Fruit fly (Drosophila melanogaster) whole organism, embryonic: ENCODE data around the gene CG4456.

ENCODE experiments used
- Ada2b ChIP-seq: fragments of 200-800 bp; sonication (Bioruptor generic); IDR thresholded peaks from 2 replicates; pipeline ENCODE4 v1.3.6; 2022; ENCODE audit warnings: missing biosample characterization, missing genetic modification characterization
- Bgb ChIP-seq: fragments of 200-800 bp; sonication (Bioruptor generic); IDR thresholded peaks from 2 replicates; pipeline ENCODE4 v1.3.6; 2022; ENCODE audit warnings: missing biosample characterization, missing genetic modification characterization; ENCODE audit not compliant: partially characterized antibody
- CG10274 ChIP-seq: fragments of 200-800 bp; sonication (Bioruptor generic); optimal IDR thresholded peaks from 3 replicates; lab custom pipeline; 2017; ENCODE audit warnings: missing biosample characterization, mild to moderate bottlenecking, missing genetic modification characterization
- CG10565 ChIP-seq: fragments of 200-800 bp; sonication (Bioruptor generic); optimal IDR thresholded peaks from 3 replicates; lab custom pipeline; 2016; ENCODE audit warnings: missing biosample characterization, mild to moderate bottlenecking, missing genetic modification characterization
- CG12942 ChIP-seq: fragments of 200-800 bp; sonication (Bioruptor generic); optimal IDR thresholded peaks from 3 replicates; lab custom pipeline; 2016; ENCODE audit warnings: missing biosample characterization, missing genetic modification characterization
- CG14014 ChIP-seq: fragments of 200-800 bp; sonication (Bioruptor generic); IDR thresholded peaks from 2 replicates; pipeline ENCODE4 v1.3.6; 2022; ENCODE audit warnings: missing biosample characterization, missing genetic modification characterization
- CG1602 ChIP-seq: fragments of 200-800 bp; sonication (Bioruptor generic); optimal IDR thresholded peaks from 3 replicates; lab custom pipeline; 2016; ENCODE audit warnings: missing biosample characterization, missing genetic modification characterization
- CG17385 ChIP-seq: fragments of 200-800 bp; sonication (Bioruptor generic); optimal IDR thresholded peaks from 3 replicates; lab custom pipeline; 2018; ENCODE audit warnings: missing biosample characterization, mild to moderate bottlenecking, missing genetic modification characterization
- CG17612 ChIP-seq: fragments of 200-800 bp; sonication (Bioruptor generic); IDR thresholded peaks from 2 replicates; pipeline ENCODE4 v1.3.6; 2022; ENCODE audit warnings: missing biosample characterization, missing genetic modification characterization
- CG1792 ChIP-seq: fragments of 200-800 bp; sonication (Bioruptor generic); optimal IDR thresholded peaks from 2 replicates; lab custom pipeline; 2016; ENCODE audit warnings: missing biosample characterization, missing genetic modification characterization
- CG30403 ChIP-seq: fragments of 200-800 bp; sonication (Bioruptor generic); optimal IDR thresholded peaks from 3 replicates; lab custom pipeline; 2016; ENCODE audit warnings: missing biosample characterization, missing genetic modification characterization
- CG33213 ChIP-seq: fragments of 200-800 bp; sonication (Bioruptor generic); optimal IDR thresholded peaks from 3 replicates; lab custom pipeline; 2016; ENCODE audit warnings: missing biosample characterization, missing genetic modification characterization
- CG33557 ChIP-seq: fragments of 200-800 bp; sonication (Bioruptor generic); optimal IDR thresholded peaks from 2 replicates; lab custom pipeline; 2019; ENCODE audit warnings: missing biosample characterization, mild to moderate bottlenecking, missing genetic modification characterization, moderate library complexity
- CG3847 ChIP-seq: fragments of 200-800 bp; sonication (Bioruptor generic); IDR thresholded peaks from 2 replicates; pipeline ENCODE4 v1.3.6; 2022; ENCODE audit warnings: missing biosample characterization, missing genetic modification characterization
- CG4282 ChIP-seq: fragments of 200-800 bp; sonication (Bioruptor generic); optimal IDR thresholded peaks from 2 replicates; lab custom pipeline; 2016; ENCODE audit warnings: missing biosample characterization, missing genetic modification characterization
- CG4328 ChIP-seq: fragments of 200-800 bp; sonication (Bioruptor generic); optimal IDR thresholded peaks from 3 replicates; lab custom pipeline; 2017; ENCODE audit warnings: missing biosample characterization, missing genetic modification reagents, missing genetic modification characterization
- CG4424 ChIP-seq: fragments of 200-800 bp; sonication (Bioruptor generic); optimal IDR thresholded peaks from 3 replicates; lab custom pipeline; 2016; ENCODE audit warnings: missing biosample characterization, missing genetic modification characterization
- CG4820 ChIP-seq: fragments of 200-800 bp; sonication (Bioruptor generic); optimal IDR thresholded peaks from 3 replicates; lab custom pipeline; 2016; ENCODE audit warnings: missing biosample characterization, missing genetic modification characterization
- CG6654 ChIP-seq: fragments of 200-800 bp; sonication (Bioruptor generic); optimal IDR thresholded peaks from 2 replicates; lab custom pipeline; 2017; ENCODE audit warnings: missing biosample characterization, mild to moderate bottlenecking, missing genetic modification characterization
- CG7271 ChIP-seq: fragments of 200-800 bp; sonication (Bioruptor generic); optimal IDR thresholded peaks from 2 replicates; lab custom pipeline; 2018; ENCODE audit warnings: missing biosample characterization, mild to moderate bottlenecking, missing genetic modification characterization, moderate library complexity
- CG7556 ChIP-seq: fragments of 200-800 bp; sonication (Bioruptor generic); optimal IDR thresholded peaks from 2 replicates; lab custom pipeline; 2017; ENCODE audit warnings: missing biosample characterization, mild to moderate bottlenecking, missing genetic modification characterization
- CG8290 ChIP-seq, 3 experiments: fragments of 200-800 bp; sonication (Bioruptor generic); optimal IDR thresholded peaks; 2 replicates each; lab custom pipeline; 2016 to 2019; ENCODE audit warnings: missing biosample characterization in 3 of 3, missing genetic modification characterization in 3 of 3, mild to moderate bottlenecking in 2 of 3, moderate library complexity in 1 of 3
- CG9797 ChIP-seq: fragments of 200-800 bp; sonication (Bioruptor generic); optimal IDR thresholded peaks from 3 replicates; lab custom pipeline; 2018; ENCODE audit warnings: missing biosample characterization, mild to moderate bottlenecking, missing genetic modification characterization
- CkIIα-i1 ChIP-seq: fragments of 200-800 bp; sonication (Bioruptor generic); IDR thresholded peaks from 2 replicates; pipeline ENCODE4 v1.3.6; 2022; ENCODE audit warnings: missing biosample characterization, missing genetic modification characterization
- D19A ChIP-seq: fragments of 200-800 bp; optimal IDR thresholded peaks from 3 replicates; lab custom pipeline; 2019; ENCODE audit warnings: missing biosample characterization, mild to moderate bottlenecking, missing genetic modification characterization, moderate library complexity
- HLH4C ChIP-seq: fragments of 200-800 bp; sonication (Bioruptor generic); IDR thresholded peaks from 3 replicates; pipeline ENCODE4 v1.3.6; 2022; ENCODE audit warnings: missing biosample characterization, missing genetic modification characterization; ENCODE audit not compliant: partially characterized antibody
- MESR4 ChIP-seq: fragments of 200-800 bp; sonication (Bioruptor generic); optimal IDR thresholded peaks from 2 replicates; lab custom pipeline; 2018; ENCODE audit warnings: missing biosample characterization, mild to moderate bottlenecking, missing genetic modification characterization, moderate library complexity
- Med ChIP-seq: fragments of 200-800 bp; sonication (Bioruptor generic); peaks from one replicate; lab custom pipeline; 2016; ENCODE audit warnings: missing biosample characterization, missing genetic modification characterization, mild to moderate bottlenecking, inconsistent platforms, moderate library complexity
- Optix ChIP-seq: fragments of 200-800 bp; sonication (Bioruptor generic); IDR thresholded peaks from 3 replicates; pipeline ENCODE4 v1.3.6; 2022; ENCODE audit warnings: missing biosample characterization, missing genetic modification characterization
- Scr ChIP-seq: fragments of 200-800 bp; sonication (Bioruptor generic); IDR thresholded peaks from 2 replicates; pipeline ENCODE4 v1.3.6; 2022; ENCODE audit warnings: missing biosample characterization, missing genetic modification characterization; ENCODE audit not compliant: partially characterized antibody
- Sox100B ChIP-seq: fragments of 200-800 bp; sonication (Bioruptor generic); optimal IDR thresholded peaks from 3 replicates; lab custom pipeline; 2018; ENCODE audit warnings: missing biosample characterization, mild to moderate bottlenecking, missing genetic modification characterization
- Usf ChIP-seq: fragments of 200-800 bp; sonication (Bioruptor generic); optimal IDR thresholded peaks from 2 replicates; lab custom pipeline; 2017; ENCODE audit warnings: missing genotype, missing biosample characterization, missing genetic modification characterization
- YL-1 ChIP-seq: fragments of 200-800 bp; sonication (Bioruptor generic); optimal IDR thresholded peaks from 3 replicates; lab custom pipeline; 2017; ENCODE audit warnings: missing biosample characterization, mild to moderate bottlenecking, missing genetic modification characterization
- bbx ChIP-seq: fragments of 200-800 bp; sonication (Bioruptor generic); IDR thresholded peaks from 2 replicates; pipeline ENCODE4 v1.3.6; 2022; ENCODE audit warnings: missing biosample characterization, missing genetic modification characterization; ENCODE audit not compliant: partially characterized antibody
- cad ChIP-seq: fragments of >200 bp; optimal IDR thresholded peaks from 2 replicates; lab custom pipeline; 2017; ENCODE audit warnings: missing biosample characterization, missing genetic modification characterization
- exex ChIP-seq: fragments of 200-800 bp; sonication (Bioruptor generic); optimal IDR thresholded peaks from 4 replicates; lab custom pipeline; 2018; ENCODE audit warnings: missing biosample characterization, mild to moderate bottlenecking, missing genetic modification characterization, moderate library complexity
- fd102C ChIP-seq: fragments of 200-800 bp; sonication (Bioruptor generic); optimal IDR thresholded peaks from 2 replicates; lab custom pipeline; 2018; ENCODE audit warnings: missing biosample characterization, mild to moderate bottlenecking, missing genetic modification characterization, moderate library complexity
- ftz-f1 ChIP-seq: fragments of 200-800 bp; sonication (Bioruptor generic); optimal IDR thresholded peaks from 2 replicates; lab custom pipeline; 2016; ENCODE audit warnings: missing biosample characterization, missing genetic modification characterization
- fu2 ChIP-seq: fragments of 200-800 bp; sonication (Bioruptor generic); optimal IDR thresholded peaks from 2 replicates; lab custom pipeline; 2016; ENCODE audit warnings: missing biosample characterization, missing genetic modification characterization
- her ChIP-seq: fragments of 200-800 bp; sonication (Bioruptor generic); optimal IDR thresholded peaks from 2 replicates; lab custom pipeline; 2016; ENCODE audit warnings: missing biosample characterization, missing genetic modification characterization
- mirr ChIP-seq: fragments of 200-800 bp; sonication (Bioruptor generic); optimal IDR thresholded peaks from 3 replicates; lab custom pipeline; 2018; ENCODE audit warnings: missing biosample characterization, mild to moderate bottlenecking, missing genetic modification characterization
- nerfin-1 ChIP-seq: fragments of 200-800 bp; sonication (Bioruptor generic); optimal IDR thresholded peaks from 3 replicates; lab custom pipeline; 2019; ENCODE audit warnings: missing biosample characterization, mild to moderate bottlenecking, missing genetic modification characterization, moderate library complexity
- p53 ChIP-seq: fragments of 200-800 bp; sonication (Bioruptor generic); optimal IDR thresholded peaks from 2 replicates; lab custom pipeline; 2016; ENCODE audit warnings: missing biosample characterization, missing genetic modification characterization
- psq ChIP-seq: fragments of 200-800 bp; sonication (Bioruptor generic); optimal IDR thresholded peaks from 2 replicates; lab custom pipeline; 2017; ENCODE audit warnings: missing biosample characterization, missing genetic modification characterization
- repo ChIP-seq: fragments of 200-800 bp; sonication (Bioruptor generic); optimal IDR thresholded peaks from 2 replicates; lab custom pipeline; 2016; ENCODE audit warnings: missing biosample characterization, missing genetic modification characterization
- rib ChIP-seq: fragments of 200-800 bp; sonication (Bioruptor generic); IDR thresholded peaks from 2 replicates; pipeline ENCODE4 v1.3.6; 2022; ENCODE audit warnings: missing biosample characterization, missing genetic modification characterization
- trem ChIP-seq: fragments of 200-800 bp; optimal IDR thresholded peaks from 3 replicates; lab custom pipeline; 2019; ENCODE audit warnings: missing biosample characterization, mild to moderate bottlenecking, missing genetic modification characterization, moderate library complexity
- tup ChIP-seq: fragments of 200-800 bp; sonication (Bioruptor generic); optimal IDR thresholded peaks from 2 replicates; lab custom pipeline; 2016; ENCODE audit warnings: missing biosample characterization, mild to moderate bottlenecking, missing genetic modification characterization, moderate library complexity
- zf30C ChIP-seq: fragments of 200-800 bp; sonication (Bioruptor generic); optimal IDR thresholded peaks from 3 replicates; lab custom pipeline; 2018; ENCODE audit warnings: missing biosample characterization, mild to moderate bottlenecking, missing genetic modification characterization

CG4456 gene

DNA sequence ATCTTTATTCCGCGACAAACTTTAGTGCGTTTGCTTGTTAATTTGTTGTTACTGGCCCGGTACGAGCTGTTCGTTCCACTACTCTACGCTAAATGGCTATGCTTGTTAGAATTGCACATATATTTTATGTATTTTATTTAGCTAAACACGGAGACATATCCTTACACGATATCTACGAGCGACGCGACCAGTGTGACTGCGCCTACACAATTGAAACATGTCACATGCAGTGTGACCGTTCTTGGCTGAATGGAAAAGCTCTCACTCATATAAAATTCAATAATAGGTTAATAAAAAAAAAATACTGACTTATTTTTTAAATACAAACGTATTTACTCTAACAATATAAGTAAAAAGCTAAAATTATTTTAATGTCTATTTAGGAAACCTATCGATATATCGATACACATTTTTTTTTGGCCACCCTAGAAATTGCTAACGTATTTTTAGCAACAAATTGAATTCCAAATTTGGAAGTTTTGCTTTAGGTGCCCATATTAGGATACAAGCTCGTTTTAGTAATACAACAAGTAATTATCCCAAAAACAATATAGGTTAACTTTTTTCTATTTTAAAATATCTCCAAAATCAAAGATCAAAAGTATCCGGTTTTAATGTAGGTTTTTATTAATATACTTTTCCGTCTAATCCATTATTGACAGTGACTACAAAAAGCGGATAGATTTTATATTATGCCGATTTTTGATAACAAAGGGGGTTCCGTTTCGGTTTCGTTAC, 26.7 kb downstream of the CG4456 start, which contains the start of gene CG4080 (continued):
- TF ChIP-seq CG17385 (GFP tag; lab: Kevin White, UChicago) (peak; percentile 8), nerfin-1 (tag; lab: Kevin White, UChicago) (peak; percentile 40), CG33557 (GFP tag; lab: Kevin White, UChicago) (peak; percentile 34), CG7271 (tag; lab: Kevin White, UChicago) (no peak), CG14014 (GFP tag; lab: Robert Waterston, UW) (peak; percentile 47; the same call in 1 of the 2 replicates), Optix (GFP tag; lab: Robert Waterston, UW) (no peak), MESR4 (GFP tag; lab: Kevin White, UChicago) (peak; percentile 89), tup (no peak), fd102C (no peak), Bgb (GFP tag; lab: Robert Waterston, UW) (no peak; the same call in none of the 2 replicates), Ada2b (GFP tag; lab: Robert Waterston, UW) (no peak), CG12942 (GFP tag; lab: Kevin White, UChicago) (no peak), repo (GFP tag; lab: Kevin White, UChicago) (no peak), CG1792 (GFP tag; lab: Kevin White, UChicago) (no peak), CG4424 (GFP tag; lab: Kevin White, UChicago) (peak; percentile 8), psq (no peak), trem (peak; percentile 61), YL-1 (GFP tag; lab: Kevin White, UChicago) (peak; percentile 63), Usf (no peak), ftz-f1 (GFP tag; lab: Kevin White, UChicago) (no peak), CG17612 (no peak), Sox100B (GFP tag; lab: Kevin White, UChicago) (no peak), CkIIα-i1 (no peak), HLH4C (GFP tag; lab: Robert Waterston, UW) (peak; percentile 73), mirr (GFP tag; lab: Kevin White, UChicago) (no peak), fu2 (no peak), p53 (no peak), Med (GFP tag; lab: Kevin White, UChicago) (peak; percentile 81), Scr (GFP tag; lab: Robert Waterston, UW) (peak; percentile 90), D19A (tag; lab: Kevin White, UChicago) (no peak), zf30C (GFP tag; lab: Kevin White, UChicago) (no peak), CG4328 (GFP tag; lab: Kevin White, UChicago) (no peak), CG1602 (GFP tag; lab: Kevin White, UChicago) (no peak), cad (GFP tag; lab: Kevin White, UChicago) (no peak), bbx (GFP tag; lab: Robert Waterston, UW) (peak; percentile 72), CG3847 (GFP tag; lab: Robert Waterston, UW) (peak; percentile 18; the same call in 1 of the 2 replicates), CG4820 (GFP tag; lab: Kevin White, UChicago) (no peak), CG8290 (GFP tag; optimal IDR thresholded peaks at IDR 0.05; lab: Kevin White, UChicago) (peak; percentile 22), CG8290 (tag; optimal IDR thresholded peaks at IDR 0.05; lab: Kevin White, UChicago) (peak; percentile 32 to 36), CG10565 (GFP tag; lab: Kevin White, UChicago) (no peak), rib (GFP tag; lab: Robert Waterston, UW) (no peak), her (no peak), CG33213 (GFP tag; lab: Kevin White, UChicago) (peak; percentile 25), CG4282 (GFP tag; lab: Kevin White, UChicago) (no peak), CG6654 (GFP tag; lab: Kevin White, UChicago) (no peak), CG10274 (GFP tag; lab: Kevin White, UChicago) (no peak), CG7556 (no peak), exex (tag; lab: Kevin White, UChicago) (peak; percentile 1), CG30403 (GFP tag; lab: Kevin White, UChicago) (no peak), CG9797 (peak; percentile 96)
